Worm (Caenorhabditis elegans): ENCODE data around the gene pmk-1.

pmk-1 gene

ce11 chrIV:8146283-8146682 is 2.3 kb upstream of the pmk-1 start (continued):
- peak; percentile 44 for TF ChIP-seq C34F6.9 (tag; optimal IDR thresholded peaks at IDR 0.05)
- TF ChIP-seq nhr-129 (tag; optimal IDR thresholded peaks at IDR 0.05), result peak; percentile 42
- TF ChIP-seq ama-1 (optimal IDR thresholded peaks at IDR 0.05), result no peak
- no peak for TF ChIP-seq dmd-4 (tag; optimal IDR thresholded peaks at IDR 0.05)
- TF ChIP-seq skn-1 (tag; optimal IDR thresholded peaks at IDR 0.05), result no peak
- no peak for TF ChIP-seq lin-39 (tag; optimal IDR thresholded peaks at IDR 0.05)
- no peak for TF ChIP-seq ztf-4 (tag; optimal IDR thresholded peaks at IDR 0.05)
- TF ChIP-seq R02D3.7 (tag; optimal IDR thresholded peaks at IDR 0.05), result no peak
- no peak for TF ChIP-seq nhr-11 (tag; optimal IDR thresholded peaks at IDR 0.05)

- TF ChIP-seq crh-2 (tag; optimal IDR thresholded peaks at IDR 0.05) (peak; percentile 64), blmp-1 (tag; optimal IDR thresholded peaks at IDR 0.05; ENCODE audit: insufficient read depth) (no peak), mbf-1 (tag; optimal IDR thresholded peaks at IDR 0.05) (no peak), lin-39 (tag; optimal IDR thresholded peaks at IDR 0.05) (no peak), ztf-4 (tag; optimal IDR thresholded peaks at IDR 0.05) (no peak), fos-1 (tag; optimal IDR thresholded peaks at IDR 0.05) (peak; percentile 75), sma-9 (GFP tag; optimal IDR thresholded peaks at IDR 0.05) (peak; percentile 65), sma-9 (tag; optimal IDR thresholded peaks at IDR 0.05) (no peak), F13H6.1 (tag; optimal IDR thresholded peaks at IDR 0.05) (peak; percentile 10), unc-55 (GFP tag; optimal IDR thresholded peaks at IDR 0.05) (no peak), nhr-25 (tag; optimal IDR thresholded peaks at IDR 0.05) (no peak), dmd-4 (tag; optimal IDR thresholded peaks at IDR 0.05) (no peak), ztf-11 (tag; optimal IDR thresholded peaks at IDR 0.05) (no peak), aly-2 (tag; optimal IDR thresholded peaks at IDR 0.05) (no peak), lsy-2 (tag; optimal IDR thresholded peaks at IDR 0.05) (peak in 1 of 2 experiments; percentile 1), skn-1 (tag; optimal IDR thresholded peaks at IDR 0.05) (peak; percentile 11)
These were observed 3.1 kb downstream of the pmk-1 start for ce11 chrIV:8151721-8152120.

ce11 chrIV:8152145-8152544 is 3.6 kb downstream of the pmk-1 start, which contains the start of gene faah-2:
TSS of gene faah-2 (plus strand) at chrIV:8152445.
- TF ChIP-seq mbf-1 (tag; optimal IDR thresholded peaks at IDR 0.05) (no peak), unc-62 (GFP tag; optimal IDR thresholded peaks at IDR 0.05) (no peak), nhr-23 (tag; optimal IDR thresholded peaks at IDR 0.05) (no peak), unc-55 (GFP tag; optimal IDR thresholded peaks at IDR 0.05) (no peak), nhr-25 (tag; optimal IDR thresholded peaks at IDR 0.05) (no peak), nhr-12 (tag; optimal IDR thresholded peaks at IDR 0.05) (no peak), ztf-11 (tag; optimal IDR thresholded peaks at IDR 0.05) (no peak), fos-1 (tag; optimal IDR thresholded peaks at IDR 0.05) (no peak), lin-13 (GFP tag; optimal IDR thresholded peaks at IDR 0.05) (no peak), mdl-1 (tag; optimal IDR thresholded peaks at IDR 0.05) (no peak), F13H6.1 (tag; optimal IDR thresholded peaks at IDR 0.05) (no peak), nhr-237 (tag; optimal IDR thresholded peaks at IDR 0.05) (no peak), nhr-129 (tag; optimal IDR thresholded peaks at IDR 0.05) (no peak), dmd-4 (tag; optimal IDR thresholded peaks at IDR 0.05) (no peak), aly-2 (tag; optimal IDR thresholded peaks at IDR 0.05) (no peak)

ce11 chrIV:8152688-8153087 is 4.1 kb downstream of the pmk-1 start:
- TF ChIP-seq nhr-129 (tag; optimal IDR thresholded peaks at IDR 0.05) (no peak), fos-1 (tag; optimal IDR thresholded peaks at IDR 0.05) (peak; percentile 56)

ce11 chrIV:8153163-8153562 is 4.6 kb downstream of the pmk-1 start:
- TF ChIP-seq mdl-1 (tag; optimal IDR thresholded peaks at IDR 0.05) (no peak), ztf-4 (tag; optimal IDR thresholded peaks at IDR 0.05) (no peak), nhr-21 (tag; optimal IDR thresholded peaks at IDR 0.05) (no peak), sma-9 (GFP tag; optimal IDR thresholded peaks at IDR 0.05) (no peak), sma-9 (tag; optimal IDR thresholded peaks at IDR 0.05) (no peak), gmeb-1 (tag; optimal IDR thresholded peaks at IDR 0.05) (no peak)

ce11 chrIV:8154966-8155365 is 6.4 kb downstream of the pmk-1 start:
- TF ChIP-seq zag-1 (tag; optimal IDR thresholded peaks at IDR 0.05) (no peak), R02D3.7 (tag; optimal IDR thresholded peaks at IDR 0.05) (no peak), nhr-11 (tag; optimal IDR thresholded peaks at IDR 0.05) (no peak), skn-1 (tag; optimal IDR thresholded peaks at IDR 0.05) (no peak), nhr-21 (tag; optimal IDR thresholded peaks at IDR 0.05) (no peak), ztf-1 (GFP tag; conservative IDR thresholded peaks at IDR 0.05) (no peak), unc-55 (GFP tag; optimal IDR thresholded peaks at IDR 0.05) (no peak), Y55F3AM.14 (GFP tag; optimal IDR thresholded peaks at IDR 0.05) (no peak), elt-3 (tag; optimal IDR thresholded peaks at IDR 0.05) (no peak)

All from whole organism, L2 larva.